Fruit fly (Drosophila melanogaster): Measurements from ENCODE around the gene ND-42.

dm6 chr3R:22047412-22047811 lies 19.9 kb downstream of the ND-42 start:
- TF ChIP-seq Lpt (GFP tag; optimal IDR thresholded peaks at IDR 0.05) (no peak), CG10431 (GFP tag; optimal IDR thresholded peaks at IDR 0.05) (no peak), eve (GFP tag; optimal IDR thresholded peaks at IDR 0.05) (no peak), CG10209 (GFP tag; optimal IDR thresholded peaks at IDR 0.05) (no peak), Hsf (GFP tag; optimal IDR thresholded peaks at IDR 0.05) (no peak), kni (GFP tag; optimal IDR thresholded peaks at IDR 0.05) (no peak), CG15514 (GFP tag; optimal IDR thresholded peaks at IDR 0.05) (no peak), CG11723 (GFP tag; optimal IDR thresholded peaks at IDR 0.05) (no peak)

All from whole organism, embryonic.